Fruit fly (Drosophila melanogaster) whole organism, adult: ENCODE data around the gene CG15543.

Experiments used
- CG11617 ChIP-seq: fragments of 200-800 bp; sonication (Bioruptor generic); optimal IDR thresholded peaks from 2 replicates; lab custom pipeline; 2017; ENCODE audit warnings: mild to moderate bottlenecking, missing biosample characterization, missing genetic modification reagents, missing genetic modification characterization
- CG12768 ChIP-seq: fragments of 200-800 bp; sonication (Bioruptor generic); optimal IDR thresholded peaks from 2 replicates; lab custom pipeline; 2017; ENCODE audit warnings: missing biosample characterization, missing genetic modification characterization, mild to moderate bottlenecking, moderate library complexity, missing genetic modification reagents
- CG14711 ChIP-seq: fragments of 200-800 bp; sonication (Bioruptor generic); optimal IDR thresholded peaks from 2 replicates; lab custom pipeline; 2018; ENCODE audit warnings: missing biosample characterization, mild to moderate bottlenecking, missing genetic modification characterization, moderate library complexity
- CG1620 ChIP-seq: fragments of 200-800 bp; sonication (Bioruptor generic); optimal IDR thresholded peaks from 2 replicates; lab custom pipeline; 2016; ENCODE audit warnings: missing biosample characterization, missing genetic modification characterization
- CG33017 ChIP-seq: fragments of 200-800 bp; sonication (Bioruptor generic); optimal IDR thresholded peaks from 2 replicates; lab custom pipeline; 2018; ENCODE audit warnings: missing biosample characterization, mild to moderate bottlenecking, missing genetic modification characterization, moderate library complexity
- CG5204 ChIP-seq: fragments of 200-800 bp; sonication (Bioruptor generic); optimal IDR thresholded peaks from 2 replicates; lab custom pipeline; 2016; ENCODE audit warnings: missing biosample characterization, missing genetic modification characterization
- CG7045 ChIP-seq: fragments of 200-800 bp; sonication (Bioruptor generic); optimal IDR thresholded peaks from 2 replicates; lab custom pipeline; 2017; ENCODE audit warnings: missing biosample characterization, mild to moderate bottlenecking, missing genetic modification characterization
- CG7101 ChIP-seq: fragments of 200-800 bp; sonication (Bioruptor generic); optimal IDR thresholded peaks from 2 replicates; lab custom pipeline; 2018; ENCODE audit warnings: missing biosample characterization, mild to moderate bottlenecking, missing genetic modification characterization, moderate library complexity
- Clk ChIP-seq: fragments of 200-800 bp; sonication (Bioruptor generic); optimal IDR thresholded peaks from 2 replicates; lab custom pipeline; 2017; ENCODE audit warnings: missing biosample characterization, missing genetic modification characterization
- Crg-1 ChIP-seq: fragments of 200-800 bp; sonication (Bioruptor generic); optimal IDR thresholded peaks from 2 replicates; lab custom pipeline; 2016; ENCODE audit warnings: missing biosample characterization, missing genetic modification characterization
- Hr96 ChIP-seq: fragments of 200-800 bp; sonication (Bioruptor generic); optimal IDR thresholded peaks from 2 replicates; lab custom pipeline; 2016; ENCODE audit warnings: missing biosample characterization, missing genetic modification characterization
- Mnt ChIP-seq: fragments of 200-800 bp; sonication (Bioruptor generic); optimal IDR thresholded peaks from 2 replicates; lab custom pipeline; 2016; ENCODE audit warnings: missing biosample characterization, mild to moderate bottlenecking, missing genetic modification characterization
- bab1 ChIP-seq: fragments of 200-800 bp; sonication (Bioruptor generic); optimal IDR thresholded peaks from 3 replicates; lab custom pipeline; 2019; ENCODE audit warnings: missing biosample characterization, mild to moderate bottlenecking, missing genetic modification characterization, moderate library complexity
- cic ChIP-seq: fragments of 200-800 bp; sonication (Bioruptor generic); optimal IDR thresholded peaks from 2 replicates; lab custom pipeline; 2017; ENCODE audit warnings: missing biosample characterization, mild to moderate bottlenecking, missing genetic modification characterization, moderate library complexity
- cnc ChIP-seq, 2 experiments: fragments of >200 bp; optimal IDR thresholded peaks; 2 replicates each; lab custom pipeline; 2017
- kay ChIP-seq: fragments of 200-800 bp; sonication (Bioruptor generic); peaks from one replicate; lab custom pipeline; 2016; ENCODE audit warnings: missing biosample characterization, missing genetic modification characterization, borderline replicate concordance
- ovo ChIP-seq: fragments of 200-800 bp; sonication (Bioruptor generic); optimal IDR thresholded peaks from 2 replicates; lab custom pipeline; 2016; ENCODE audit warnings: missing biosample characterization, missing genetic modification characterization
- pad ChIP-seq: fragments of 200-800 bp; sonication (Bioruptor generic); optimal IDR thresholded peaks from 3 replicates; lab custom pipeline; 2017; ENCODE audit warnings: missing biosample characterization, missing genetic modification characterization, mild to moderate bottlenecking, moderate library complexity, missing genetic modification reagents
- tj ChIP-seq: fragments of 200-800 bp; sonication (Bioruptor generic); optimal IDR thresholded peaks from 3 replicates; lab custom pipeline; 2017; ENCODE audit warnings: missing biosample characterization, mild to moderate bottlenecking, missing genetic modification characterization, moderate library complexity
- toe ChIP-seq: fragments of 200-800 bp; sonication (Bioruptor generic); optimal IDR thresholded peaks from 2 replicates; lab custom pipeline; 2016; ENCODE audit warnings: missing biosample characterization, missing genetic modification characterization

Gene CG15543

DNA sequence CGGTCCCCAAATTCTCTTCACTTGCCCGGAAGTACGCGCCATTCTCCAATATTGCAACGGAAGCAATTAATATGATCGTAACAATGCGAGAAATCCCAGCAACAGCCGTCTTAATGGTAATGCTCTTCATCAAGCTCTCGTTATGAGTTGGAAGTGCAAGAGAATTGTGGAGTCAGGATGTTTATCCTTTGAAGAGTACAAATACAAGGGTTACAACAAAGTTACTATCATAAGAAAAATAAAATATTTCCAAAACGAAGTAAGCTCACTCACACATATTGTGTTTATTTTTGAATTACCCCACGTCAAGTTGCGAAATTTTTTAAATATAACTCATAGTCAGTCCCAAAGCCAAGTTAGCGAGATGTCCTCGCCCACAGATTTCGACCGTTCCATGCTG, at the start of gene CG15543:
Gene CG15543, plus strand, starts transcription at position 301 of the 400 bp plus-strand sequence.
- TF ChIP-seq tj (GFP tag; lab: Kevin White, UChicago) (no peak), CG7045 (GFP tag; lab: Kevin White, UChicago) (no peak), Clk (GFP tag; lab: Kevin White, UChicago) (no peak), kay (GFP tag; lab: Kevin White, UChicago) (no peak), CG12768 (no peak), CG11617 (GFP tag; lab: Kevin White, UChicago) (no peak)

- TF ChIP-seq CG33017 (tag; lab: Kevin White, UChicago) (no peak), CG7101 (tag; lab: Kevin White, UChicago) (no peak), ovo (GFP tag; lab: Kevin White, UChicago) (no peak), cnc (optimal IDR thresholded peaks at IDR 0.05; lab: Kevin White, UChicago) (no peak)
These were observed 47.3 kb upstream of the CG15543 start, which contains the start of gene CG12069 for dm6 chr3R:30695398-30695797. TSS of gene CG12069 (minus strand) at chr3R:30695498.

DNA sequence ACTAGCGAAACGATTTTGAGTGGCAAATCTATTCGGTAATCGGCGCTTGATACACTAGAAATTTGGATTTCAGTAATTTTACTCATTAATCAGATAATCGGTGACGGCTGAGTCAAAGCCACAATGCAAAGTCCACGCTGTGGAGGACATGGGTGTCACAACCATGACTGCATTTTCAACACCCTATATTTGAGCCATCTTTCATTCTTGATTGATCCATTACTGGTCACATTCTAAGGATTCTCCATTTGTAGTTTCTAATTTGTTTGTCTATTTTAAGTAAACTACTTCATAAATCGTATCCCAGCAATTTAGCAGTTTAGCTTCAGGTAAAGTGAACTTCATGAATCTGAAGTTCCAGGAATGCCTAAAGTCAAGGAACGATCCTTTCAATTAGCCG, 45.6 kb upstream of the CG15543 start, which contains the start of gene Pka-C2:
Gene Pka-C2, minus strand, starts transcription at position 101 of the 400 bp plus-strand sequence.
- no peak for TF ChIP-seq CG1620 (GFP tag; lab: Kevin White, UChicago)
- TF ChIP-seq Hr96, result no peak
- TF ChIP-seq CG12768, result no peak
- TF ChIP-seq Mnt, result no peak
- no peak for TF ChIP-seq tj (GFP tag; lab: Kevin White, UChicago)
- TF ChIP-seq CG5204 (GFP tag; lab: Kevin White, UChicago), result no peak
- TF ChIP-seq Clk (GFP tag; lab: Kevin White, UChicago), result no peak
- no peak for TF ChIP-seq toe

dm6 chr3R:30699165-30699564, 43.5 kb upstream of the CG15543 start:
- TF ChIP-seq CG1620 (GFP tag; lab: Kevin White, UChicago) (no peak), Mnt (no peak), toe (no peak), CG11617 (GFP tag; lab: Kevin White, UChicago) (no peak), Clk (GFP tag; lab: Kevin White, UChicago) (no peak), CG5204 (GFP tag; lab: Kevin White, UChicago) (no peak), CG33017 (tag; lab: Kevin White, UChicago) (no peak), CG7045 (GFP tag; lab: Kevin White, UChicago) (no peak), Hr96 (no peak), kay (GFP tag; lab: Kevin White, UChicago) (no peak), CG7101 (tag; lab: Kevin White, UChicago) (no peak), CG14711 (tag; lab: Kevin White, UChicago) (no peak), bab1 (GFP tag; lab: Kevin White, UChicago) (no peak), cic (GFP tag; lab: Kevin White, UChicago) (no peak), pad (GFP tag; lab: Kevin White, UChicago) (no peak), tj (GFP tag; lab: Kevin White, UChicago) (no peak), ovo (GFP tag; lab: Kevin White, UChicago) (no peak), CG12768 (no peak), cnc (optimal IDR thresholded peaks at IDR 0.05; lab: Kevin White, UChicago) (no peak), Crg-1 (GFP tag; lab: Kevin White, UChicago) (no peak)

dm6 chr3R:30706021-30706420, 36.7 kb upstream of the CG15543 start, which contains the start of gene CG31010:
TSS of gene CG31010 (minus strand) at chr3R:30706121.
- no peak for TF ChIP-seq cic (GFP tag; lab: Kevin White, UChicago)
- no peak for TF ChIP-seq kay (GFP tag; lab: Kevin White, UChicago)
- no peak for TF ChIP-seq Mnt
- TF ChIP-seq tj (GFP tag; lab: Kevin White, UChicago), result no peak
- TF ChIP-seq pad (GFP tag; lab: Kevin White, UChicago), result no peak

DNA sequence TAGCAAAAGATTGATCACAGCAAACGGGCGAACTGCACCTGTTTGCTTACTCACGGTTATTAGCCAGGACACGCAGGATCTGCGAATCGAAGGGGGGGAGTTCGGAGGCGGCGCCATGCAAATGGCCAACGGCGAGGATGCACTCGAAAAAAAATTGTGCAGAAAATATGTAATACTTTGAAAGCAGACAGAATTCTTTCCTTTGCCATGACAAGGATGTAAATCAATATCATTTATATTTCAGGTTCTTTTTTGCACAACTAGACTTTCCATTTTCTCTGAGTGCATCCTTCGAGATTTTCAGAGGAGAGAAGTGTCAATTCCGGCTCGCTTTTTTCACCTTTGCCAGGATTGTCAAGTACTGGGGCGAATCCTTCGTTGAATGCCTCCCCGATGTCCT, 33.4 kb upstream of the CG15543 start:
- TF ChIP-seq CG7101 (tag; lab: Kevin White, UChicago), result no peak
- TF ChIP-seq CG12768, result no peak
- TF ChIP-seq CG33017 (tag; lab: Kevin White, UChicago), result no peak
- no peak for TF ChIP-seq cic (GFP tag; lab: Kevin White, UChicago)
- TF ChIP-seq Crg-1 (GFP tag; lab: Kevin White, UChicago), result no peak
- TF ChIP-seq kay (GFP tag; lab: Kevin White, UChicago), result no peak
- TF ChIP-seq Hr96, result no peak
- TF ChIP-seq CG7045 (GFP tag; lab: Kevin White, UChicago), result no peak
- TF ChIP-seq CG11617 (GFP tag; lab: Kevin White, UChicago), result no peak
- TF ChIP-seq cnc (optimal IDR thresholded peaks at IDR 0.05; lab: Kevin White, UChicago), result no peak
- no peak for TF ChIP-seq tj (GFP tag; lab: Kevin White, UChicago)
- no peak for TF ChIP-seq CG14711 (tag; lab: Kevin White, UChicago)

- TF ChIP-seq kay (GFP tag; lab: Kevin White, UChicago) (no peak), CG12768 (no peak), cnc (optimal IDR thresholded peaks at IDR 0.05; lab: Kevin White, UChicago) (no peak), CG7101 (tag; lab: Kevin White, UChicago) (no peak), Mnt (no peak), Clk (GFP tag; lab: Kevin White, UChicago) (no peak)
These were observed 32.2 kb upstream of the CG15543 start for dm6 chr3R:30710442-30710841.
